Fruit fly (Drosophila melanogaster): ENCODE results near the gene CG17197.

DNA sequence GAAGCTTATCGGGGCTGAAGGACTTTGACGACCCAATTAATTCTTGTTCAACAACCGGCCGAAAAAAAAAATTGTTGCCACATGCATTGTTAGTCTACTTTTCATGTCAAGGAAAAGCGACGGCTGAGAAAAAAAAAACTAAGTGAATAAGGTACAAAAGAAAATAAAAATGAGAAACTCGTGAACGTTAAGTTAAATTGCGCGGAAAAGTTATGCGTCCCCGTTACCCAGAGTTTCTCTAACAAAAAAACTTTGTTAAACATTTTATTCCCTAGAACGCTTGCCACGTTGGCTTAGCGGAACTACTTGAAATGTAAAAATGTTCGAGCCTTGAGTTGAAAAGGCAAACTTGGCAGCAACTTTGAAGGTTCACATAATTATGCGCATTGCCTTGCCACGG is 40.0 kb upstream of the CG17197 start, which contains the start of gene CG14354:
- TF ChIP-seq Dfd (GFP tag; optimal IDR thresholded peaks at IDR 0.05) (no peak), psq (GFP tag; optimal IDR thresholded peaks at IDR 0.05) (no peak), ey (GFP tag; optimal IDR thresholded peaks at IDR 0.05) (no peak), rgr (GFP tag; optimal IDR thresholded peaks at IDR 0.05) (no peak), pan (optimal IDR thresholded peaks at IDR 0.05) (no peak), usp (GFP tag; optimal IDR thresholded peaks at IDR 0.05) (no peak), Hnf4 (GFP tag; optimal IDR thresholded peaks at IDR 0.05) (no peak)

Data from whole organism, wandering third instar larva.